Fruit fly (Drosophila melanogaster) whole organism, pupa: ENCODE measurements around the gene mthl9.
A peak's percentile ranks its signal among the peaks of the same experiment; 100 is the strongest.

Experiments used
- CG10348 ChIP-seq: fragments of 200-800 bp; sonication (Bioruptor generic); IDR thresholded peaks from 2 replicates; pipeline ENCODE4 v1.3.6; 2022; ENCODE audit warnings: missing biosample characterization, missing genetic modification characterization
- CG12605 ChIP-seq: fragments of 200-800 bp; sonication (Bioruptor generic); IDR thresholded peaks from 2 replicates; pipeline ENCODE4 v1.3.6; 2022; ENCODE audit warnings: missing biosample characterization, missing genetic modification characterization
- CG13204 ChIP-seq: fragments of 200-800 bp; sonication (Bioruptor generic); optimal IDR thresholded peaks from 2 replicates; lab custom pipeline; 2018; ENCODE audit warnings: missing biosample characterization, mild to moderate bottlenecking, missing genetic modification characterization, moderate library complexity
- CG14655 ChIP-seq: fragments of 200-800 bp; sonication (Bioruptor generic); optimal IDR thresholded peaks from 3 replicates; lab custom pipeline; 2017; ENCODE audit warnings: mild to moderate bottlenecking, missing biosample characterization, missing genetic modification reagents, missing genetic modification characterization
- CG15710 ChIP-seq: fragments of 200-800 bp; sonication (Bioruptor generic); optimal IDR thresholded peaks from 2 replicates; lab custom pipeline; 2018; ENCODE audit warnings: missing biosample characterization, mild to moderate bottlenecking, missing genetic modification characterization, moderate library complexity
- CG17806 ChIP-seq: fragments of 200-800 bp; sonication (Bioruptor generic); optimal IDR thresholded peaks from 2 replicates; lab custom pipeline; 2018; ENCODE audit warnings: missing biosample characterization, mild to moderate bottlenecking, missing genetic modification characterization, moderate library complexity
- CG32121 ChIP-seq: fragments of 200-800 bp; sonication (Bioruptor generic); IDR thresholded peaks from 2 replicates; pipeline ENCODE4 v1.3.6; 2022; ENCODE audit warnings: missing biosample characterization, missing genetic modification characterization
- CG34367 ChIP-seq: fragments of 200-800 bp; sonication (Bioruptor generic); optimal IDR thresholded peaks from 2 replicates; lab custom pipeline; 2018; ENCODE audit warnings: missing biosample characterization, mild to moderate bottlenecking, missing genetic modification characterization
- CG4496 ChIP-seq: fragments of 200-800 bp; sonication (Bioruptor generic); IDR thresholded peaks from 3 replicates; pipeline ENCODE4 v1.3.6; 2022; ENCODE audit warnings: missing biosample characterization, missing genetic modification characterization
- CG8159 ChIP-seq: fragments of 200-800 bp; sonication (Bioruptor generic); optimal IDR thresholded peaks from 3 replicates; lab custom pipeline; 2018; ENCODE audit warnings: missing biosample characterization, mild to moderate bottlenecking, missing genetic modification characterization, moderate library complexity
- CG8301 ChIP-seq: fragments of 200-800 bp; sonication (Bioruptor generic); optimal IDR thresholded peaks from 2 replicates; lab custom pipeline; 2018; ENCODE audit warnings: missing biosample characterization, mild to moderate bottlenecking, missing genetic modification characterization
- CG9948 ChIP-seq: fragments of 200-800 bp; sonication (Bioruptor generic); optimal IDR thresholded peaks from 2 replicates; lab custom pipeline; 2018; ENCODE audit warnings: missing biosample characterization, mild to moderate bottlenecking, missing genetic modification characterization, moderate library complexity
- D1 ChIP-seq: fragments of 200-800 bp; sonication (Bioruptor generic); optimal IDR thresholded peaks from 2 replicates; lab custom pipeline; 2018; ENCODE audit warnings: missing biosample characterization, mild to moderate bottlenecking, missing genetic modification characterization, moderate library complexity
- EcR ChIP-seq: fragments of 200-800 bp; sonication (Bioruptor generic); optimal IDR thresholded peaks from 3 replicates; lab custom pipeline; 2019; ENCODE audit warnings: missing biosample characterization, missing genetic modification characterization, mild to moderate bottlenecking, moderate library complexity, missing genetic modification reagents
- Ets98B ChIP-seq: fragments of 200-800 bp; sonication (Bioruptor generic); IDR thresholded peaks from 2 replicates; pipeline ENCODE4 v1.3.6; 2022; ENCODE audit warnings: missing biosample characterization, missing genetic modification characterization
- Pif1A ChIP-seq: fragments of 200-800 bp; sonication (Bioruptor generic); optimal IDR thresholded peaks from 3 replicates; lab custom pipeline; 2016; ENCODE audit warnings: missing biosample characterization, missing genetic modification characterization
- Pif1B ChIP-seq: fragments of 200-800 bp; sonication (Bioruptor generic); optimal IDR thresholded peaks from 3 replicates; lab custom pipeline; 2016; ENCODE audit warnings: missing biosample characterization, missing genetic modification characterization
- Snoo ChIP-seq: fragments of 200-800 bp; sonication (Bioruptor generic); optimal IDR thresholded peaks from 3 replicates; lab custom pipeline; 2017; ENCODE audit warnings: missing biosample characterization, mild to moderate bottlenecking, missing genetic modification characterization, inconsistent platforms
- fd96Ca ChIP-seq: fragments of 200-800 bp; sonication (Bioruptor generic); IDR thresholded peaks from 3 replicates; pipeline ENCODE4 v1.3.6; 2022; ENCODE audit warnings: missing biosample characterization, missing genetic modification characterization
- gl ChIP-seq: fragments of 200-800 bp; sonication (Bioruptor generic); optimal IDR thresholded peaks from 2 replicates; lab custom pipeline; 2018; ENCODE audit warnings: missing biosample characterization, mild to moderate bottlenecking, missing genetic modification characterization
- rn ChIP-seq: fragments of 200-800 bp; sonication (Bioruptor generic); IDR thresholded peaks from 2 replicates; pipeline ENCODE4 v1.3.6; 2022; ENCODE audit warnings: missing biosample characterization, missing genetic modification characterization

mthl9 gene

DNA sequence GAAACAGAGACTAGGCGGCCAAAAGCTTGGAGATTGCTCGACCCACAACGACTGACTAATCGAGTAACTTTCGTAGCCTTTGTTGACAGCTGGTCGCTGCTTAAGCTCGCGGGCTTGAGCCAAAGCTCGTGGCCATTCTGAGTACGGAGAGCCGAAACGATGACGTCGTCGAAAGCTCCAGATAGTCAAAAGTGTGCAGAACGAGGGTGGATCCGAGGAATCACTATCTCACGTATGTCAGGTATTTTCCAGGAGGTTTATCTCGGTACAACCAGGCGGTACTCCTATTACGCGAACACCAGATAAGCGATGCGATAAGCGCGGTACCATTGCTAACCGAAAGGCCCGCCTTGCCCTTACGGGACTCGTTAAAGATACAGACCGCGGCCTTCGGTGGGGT lies 20.5 kb downstream of the mthl9 start:
- no peak for TF ChIP-seq CG15710 (tag; lab: Kevin White, UChicago)
- no peak for TF ChIP-seq CG12605 (GFP tag; lab: Robert Waterston, UW)
- peak; percentile 36 for TF ChIP-seq EcR (GFP tag; lab: Kevin White, UChicago)
- no peak for TF ChIP-seq Pif1A
- no peak for TF ChIP-seq CG4496
- no peak for TF ChIP-seq CG14655
- TF ChIP-seq Pif1B (GFP tag; lab: Kevin White, UChicago) = no peak
- no peak for TF ChIP-seq rn (GFP tag; lab: Robert Waterston, UW)

DNA sequence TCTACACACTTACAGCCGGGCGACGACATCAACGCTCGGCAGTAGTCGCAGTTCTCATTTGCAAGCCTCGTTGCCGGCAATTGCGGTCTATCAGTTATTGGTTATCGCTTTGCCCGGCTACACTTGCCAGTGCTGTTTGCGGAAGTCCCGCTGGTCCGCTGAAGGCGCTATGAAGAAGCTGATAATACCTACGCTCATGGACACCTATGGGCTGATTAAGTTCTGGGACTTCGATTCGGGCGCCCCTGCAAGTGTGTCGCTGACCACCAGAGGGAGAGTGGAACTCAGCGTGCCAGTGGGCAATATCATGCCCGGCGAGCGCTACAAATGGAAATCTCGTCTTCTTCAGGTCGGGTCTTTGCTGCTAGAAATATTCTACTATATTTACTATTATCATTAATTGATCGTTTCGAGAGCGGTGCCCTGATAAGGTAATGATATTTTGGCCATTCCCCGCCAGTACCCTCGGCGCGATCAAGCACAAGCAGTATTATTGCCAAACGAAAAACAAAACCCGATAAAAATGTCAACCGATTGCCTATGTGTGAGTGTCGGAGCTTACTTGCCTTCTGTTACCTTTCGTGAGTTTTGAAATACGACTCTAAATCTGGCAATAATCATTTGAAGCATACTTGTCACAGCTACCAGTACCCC lies 32.0 kb downstream of the mthl9 start:
- TF ChIP-seq CG17806 (tag; lab: Kevin White, UChicago) (no peak), CG14655 (no peak), Pif1B (GFP tag; lab: Kevin White, UChicago) (no peak), CG8301 (tag; lab: Kevin White, UChicago) (no peak), CG32121 (GFP tag; lab: Robert Waterston, UW) (no peak), gl (no peak), Snoo (no peak), EcR (GFP tag; lab: Kevin White, UChicago) (no peak), CG9948 (tag; lab: Kevin White, UChicago) (no peak)
- TF ChIP-seq, all 21 proteins: peak for 0

DNA sequence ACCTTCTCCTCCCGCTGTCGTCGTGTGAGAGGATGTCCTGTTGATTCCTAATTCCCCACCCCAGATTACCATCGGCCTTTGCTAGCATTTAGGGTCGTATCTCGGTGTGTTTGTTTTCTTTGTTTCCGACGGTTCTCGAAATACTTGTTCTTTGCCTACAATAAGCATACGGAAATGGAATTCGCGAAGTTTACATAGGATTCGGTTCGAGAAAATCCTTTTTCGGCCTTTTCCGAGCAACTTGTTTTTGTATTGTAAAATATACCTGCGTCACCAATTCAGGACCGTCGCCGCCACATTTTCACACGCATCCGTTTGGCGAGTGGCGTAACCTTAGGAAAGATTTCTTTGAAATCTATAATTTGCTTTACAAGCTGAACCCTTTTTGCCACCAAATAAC lies 33.6 kb downstream of the mthl9 start:
- TF ChIP-seq rn (GFP tag; lab: Robert Waterston, UW) (no peak), CG14655 (no peak), CG4496 (no peak), CG34367 (tag; lab: Kevin White, UChicago) (no peak), CG9948 (tag; lab: Kevin White, UChicago) (no peak), fd96Ca (GFP tag; lab: Robert Waterston, UW) (no peak)

dm6 chr3L:297240-297639 lies 34.9 kb downstream of the mthl9 start:
- TF ChIP-seq CG17806 (tag; lab: Kevin White, UChicago) (no peak), fd96Ca (GFP tag; lab: Robert Waterston, UW) (no peak), CG8301 (tag; lab: Kevin White, UChicago) (no peak), CG9948 (tag; lab: Kevin White, UChicago) (no peak), D1 (tag; lab: Kevin White, UChicago) (no peak), CG15710 (tag; lab: Kevin White, UChicago) (no peak)

dm6 chr3L:294841-295408 lies 37.2 kb downstream of the mthl9 start:
- no peak for TF ChIP-seq CG10348
- TF ChIP-seq gl = no peak
- TF ChIP-seq CG8159 = peak; percentile 22
- no peak for TF ChIP-seq Pif1A
- no peak for TF ChIP-seq CG4496
- no peak for TF ChIP-seq CG15710 (tag; lab: Kevin White, UChicago)
- peak; percentile 24 for TF ChIP-seq CG8301 (tag; lab: Kevin White, UChicago)
- peak; percentile 52 for TF ChIP-seq CG14655
- no peak for TF ChIP-seq CG34367 (tag; lab: Kevin White, UChicago)
- peak; percentile 40 for TF ChIP-seq EcR (GFP tag; lab: Kevin White, UChicago)

DNA sequence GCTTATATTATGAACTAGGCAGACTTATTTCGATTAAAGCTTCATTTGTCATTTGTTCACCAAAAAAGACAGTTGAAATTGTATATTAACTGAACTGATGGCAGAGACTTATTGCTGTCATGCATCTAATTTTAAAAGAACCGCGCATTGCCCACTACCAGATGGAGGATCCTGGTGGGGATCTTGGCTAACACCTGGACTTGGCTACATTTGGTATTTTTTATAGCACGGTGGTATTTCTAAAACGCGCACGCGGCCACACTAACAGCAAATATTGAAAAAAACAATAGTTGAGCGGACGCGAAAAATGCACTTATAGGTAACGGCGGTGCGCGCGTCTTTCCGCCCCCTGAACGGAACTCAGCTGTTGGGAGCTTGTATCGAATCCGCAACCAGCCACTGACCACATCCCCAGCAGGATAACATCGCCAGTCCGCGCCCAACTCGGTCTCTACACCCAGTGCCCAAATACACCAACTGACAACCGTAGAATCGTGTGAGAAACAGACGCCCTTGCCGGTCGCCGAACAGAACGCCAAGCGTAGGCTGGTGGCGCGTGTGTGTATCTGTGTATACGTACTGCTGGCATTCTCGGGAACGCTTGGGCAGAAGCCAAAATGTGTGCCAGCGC lies 39.8 kb downstream of the mthl9 start:
- TF ChIP-seq gl (peak; percentile 2), CG32121 (GFP tag; lab: Robert Waterston, UW) (no peak), CG13204 (GFP tag; lab: Kevin White, UChicago) (peak; percentile 50)
- TF ChIP-seq, all 21 proteins: peak for 2

DNA sequence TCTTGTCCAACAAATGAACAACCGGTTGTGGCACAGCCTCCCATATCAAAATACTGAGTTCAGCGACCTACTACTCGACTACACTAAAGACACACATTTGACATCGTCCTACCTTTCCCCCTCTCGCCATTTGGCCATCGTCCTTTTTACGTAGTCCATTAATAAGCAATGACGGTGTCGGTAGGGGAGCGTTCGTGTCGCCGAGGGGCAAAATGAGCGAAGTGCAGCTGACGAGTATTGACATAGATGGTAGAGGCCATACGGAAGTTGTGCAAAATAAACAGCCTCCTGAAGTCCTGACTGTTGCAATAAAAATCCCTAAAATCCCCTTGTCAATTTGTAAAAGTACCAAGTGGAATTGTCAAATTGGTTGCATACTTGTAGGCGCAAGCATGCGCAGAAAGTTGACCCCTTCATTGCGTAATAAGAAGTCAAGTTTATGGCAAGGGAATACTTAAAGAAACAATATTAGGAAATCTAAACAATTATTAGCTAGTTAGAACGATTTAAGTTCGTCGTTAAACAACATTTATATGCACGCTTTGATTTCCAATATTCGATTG lies 40.4 kb downstream of the mthl9 start:
- no peak for TF ChIP-seq CG8301 (tag; lab: Kevin White, UChicago)
- no peak for TF ChIP-seq CG8159
- TF ChIP-seq rn (GFP tag; lab: Robert Waterston, UW) = no peak
- TF ChIP-seq Pif1A = no peak
- TF ChIP-seq CG9948 (tag; lab: Kevin White, UChicago) = no peak
- no peak for TF ChIP-seq CG14655
- TF ChIP-seq CG15710 (tag; lab: Kevin White, UChicago) = no peak
- peak; percentile 80 for TF ChIP-seq EcR (GFP tag; lab: Kevin White, UChicago)
- no peak for TF ChIP-seq Ets98B (GFP tag; lab: Robert Waterston, UW)
- no peak for TF ChIP-seq CG17806 (tag; lab: Kevin White, UChicago)
- TF ChIP-seq CG4496 = 0 out of 3 replicates have a peak, but pooled peaks have one; percentile 36
